Worm (Caenorhabditis elegans) whole organism, dauer: Measurements from ENCODE around the gene B0285.6.

Experiments
- unc-62 ChIP-seq: sonication (generic microtip); optimal IDR thresholded peaks from 2 replicates; lab custom pipeline; 2017; ENCODE audit warnings: missing biosample characterization, missing genetic modification reagents, missing genetic modification characterization

The B0285.6 gene

DNA sequence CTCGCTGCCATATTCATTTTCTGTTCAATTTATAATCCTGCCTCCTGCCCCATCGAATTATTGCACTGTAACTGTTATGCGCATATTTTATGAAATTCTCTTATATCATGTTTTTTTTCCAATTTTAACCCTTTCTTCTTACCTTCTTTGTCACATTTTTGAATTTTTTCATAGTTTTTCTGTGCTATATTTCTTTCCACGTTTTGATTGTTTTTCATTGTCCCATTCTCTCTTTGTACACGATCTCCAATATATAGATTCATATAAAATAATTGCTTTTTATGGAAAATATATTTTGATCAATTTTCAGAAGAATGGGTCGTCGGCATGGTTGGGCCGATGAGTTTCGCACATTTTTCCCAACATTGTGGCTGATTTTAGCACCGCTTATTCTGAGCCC lies at the start of gene B0285.6:
B0285.6 (plus strand) TSS at position 301 of the 400 bp plus-strand sequence.
- no peak for TF ChIP-seq unc-62

DNA sequence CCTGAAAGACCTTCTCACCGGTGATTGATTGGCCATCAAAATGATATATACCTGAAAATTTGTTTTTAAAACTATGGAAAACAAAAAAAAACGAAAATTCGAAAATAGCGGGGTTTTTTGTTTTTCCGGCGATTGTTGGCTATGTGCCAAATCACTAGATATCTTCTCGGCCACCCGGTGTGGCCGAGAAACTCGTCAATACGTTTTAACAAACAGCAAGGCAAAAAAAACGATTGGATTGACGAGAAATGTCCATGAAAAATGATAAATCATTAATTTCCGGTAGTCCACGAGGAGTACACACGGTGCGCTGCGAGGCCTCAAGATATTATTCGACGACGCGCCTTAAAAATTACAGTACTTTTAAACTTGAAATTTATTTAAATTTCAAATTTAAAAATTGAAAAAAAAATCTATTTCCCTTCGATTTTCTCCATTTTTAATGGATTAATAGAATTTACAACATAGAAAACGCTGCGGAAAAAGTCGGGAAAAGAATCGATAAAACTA lies 48.9 kb upstream of the B0285.6 start, which contains the start of gene R10E4.11:
R10E4.11 (minus strand) TSS at position 51 of the 510 bp plus-strand sequence.
- TF ChIP-seq unc-62 = no peak

DNA sequence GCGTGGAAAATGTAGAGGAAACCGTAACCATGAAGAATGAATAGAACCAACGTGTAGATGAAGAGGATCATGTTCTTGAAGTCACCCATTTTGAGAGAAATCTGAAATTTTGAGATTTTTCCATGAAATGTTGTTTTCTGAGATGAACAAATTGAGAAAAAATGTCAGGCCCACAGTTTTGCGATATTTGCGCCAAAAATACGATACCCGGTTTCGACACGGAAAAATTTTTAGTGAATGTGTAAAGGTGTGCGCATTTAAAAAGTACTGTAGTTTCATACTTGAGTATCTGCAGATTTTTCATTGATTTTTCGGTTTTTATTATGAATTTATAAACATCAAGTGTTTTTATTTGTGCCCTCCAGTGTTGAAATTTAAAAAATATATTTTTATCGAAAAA lies 47.6 kb upstream of the B0285.6 start, which contains the start of gene R10E4.9:
R10E4.9 (minus strand) TSS at position 101 of the 400 bp plus-strand sequence.
- TF ChIP-seq unc-62 = no peak

DNA sequence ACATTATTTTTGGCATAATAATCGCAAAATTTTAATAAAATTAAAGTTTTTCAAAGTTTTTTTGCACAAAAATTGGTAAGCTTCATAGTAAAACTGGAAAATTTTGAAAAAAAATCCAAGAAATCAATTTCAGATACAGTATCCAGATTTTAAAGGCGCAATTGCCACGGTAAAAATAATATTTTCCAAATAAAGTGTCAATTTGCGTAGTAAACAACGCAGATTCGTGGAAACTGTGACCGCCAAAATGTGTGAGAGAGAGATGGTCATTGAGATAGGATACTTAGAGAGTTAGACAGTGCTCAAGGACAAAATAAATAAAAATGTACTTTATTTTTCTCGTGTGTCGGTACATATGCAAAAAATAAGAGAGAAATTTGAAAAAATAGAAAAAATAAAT lies 47.1 kb upstream of the B0285.6 start:
- no peak for TF ChIP-seq unc-62

DNA sequence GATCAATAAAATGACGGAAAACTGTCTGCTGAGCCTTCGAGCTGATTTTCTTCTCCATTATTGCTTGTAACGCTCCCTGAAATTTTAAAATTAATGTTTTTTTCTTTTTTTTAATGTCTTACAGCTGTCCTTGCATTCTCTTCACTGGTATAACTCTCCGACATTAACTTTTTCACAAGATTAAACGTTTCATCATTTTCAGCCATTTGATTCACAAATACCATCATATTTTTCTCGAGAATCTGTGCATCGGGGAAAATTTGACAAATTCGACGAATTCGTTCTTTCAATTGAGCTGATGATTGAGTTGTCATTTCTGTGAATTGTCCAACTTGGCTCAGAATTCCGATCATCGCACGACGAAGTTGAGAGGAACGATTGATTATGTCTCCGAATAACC lies 40.6 kb upstream of the B0285.6 start:
- no peak for TF ChIP-seq unc-62

DNA sequence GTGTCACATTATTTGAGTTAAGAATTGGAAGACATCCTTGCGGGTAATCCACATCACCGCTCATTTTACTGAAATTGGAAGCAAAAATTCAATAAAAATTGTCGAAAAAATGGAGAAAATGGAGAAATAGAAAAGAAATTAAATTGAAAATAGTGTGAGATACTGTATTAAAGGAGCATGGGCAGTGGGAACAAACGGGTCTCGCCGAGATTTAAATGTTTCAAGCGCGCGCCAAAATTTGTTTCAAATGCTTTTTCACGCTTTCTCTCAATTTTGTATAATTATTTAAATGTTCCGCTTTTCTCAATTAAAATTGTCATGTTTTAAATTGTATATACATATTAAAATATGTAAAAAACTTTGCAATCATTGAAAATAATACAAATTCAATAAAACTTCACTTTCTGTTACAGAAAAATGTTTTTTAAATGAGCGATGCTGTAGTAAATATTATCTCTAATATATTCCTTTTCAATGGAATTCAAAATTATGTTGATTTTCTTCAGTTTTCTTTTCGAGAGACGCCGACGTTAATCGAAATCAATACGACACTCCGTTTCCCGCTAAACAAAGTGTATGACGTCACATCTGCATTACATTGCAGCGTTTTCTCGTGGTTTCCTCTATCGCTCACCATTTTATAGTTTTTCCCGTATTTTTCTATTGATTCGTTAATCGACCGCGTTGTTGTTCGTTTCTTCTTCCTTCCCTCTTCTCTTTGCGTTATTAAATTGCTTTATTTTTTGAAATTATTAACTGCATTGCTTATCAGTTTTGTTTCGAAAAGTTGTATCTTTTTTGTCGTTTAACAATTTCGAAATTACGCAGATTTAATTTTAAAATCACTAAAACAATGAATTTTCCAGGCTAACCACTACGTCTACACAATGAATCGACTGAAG lies 36.6 kb upstream of the B0285.6 start, which contains the start of the genes evl-14 and dcn-1:
evl-14 (minus strand) TSS at position 68 of the 902 bp plus-strand sequence.
dcn-1 (plus strand) TSS at position 852 of the 902 bp plus-strand sequence.
- TF ChIP-seq unc-62 = no peak

DNA sequence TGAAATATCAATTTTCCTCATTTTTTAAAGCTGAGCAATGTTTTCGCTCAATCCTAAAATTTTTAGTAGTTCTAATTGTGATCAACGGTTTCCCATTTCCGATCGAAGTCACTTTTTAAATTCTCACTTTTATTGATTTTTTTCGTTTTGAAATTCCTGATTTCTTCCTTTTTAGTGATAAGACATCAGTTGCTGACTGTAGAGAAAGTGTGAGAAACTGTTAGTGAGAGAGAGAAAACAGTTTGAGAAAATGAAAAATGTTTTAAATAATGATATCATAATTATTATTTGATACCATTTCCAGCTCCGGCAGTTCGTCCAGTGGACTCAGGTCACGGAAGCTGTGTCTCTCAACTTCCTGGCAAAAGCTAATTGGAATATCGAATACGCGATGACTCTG lies 35.4 kb upstream of the B0285.6 start:
- no peak for TF ChIP-seq unc-62

DNA sequence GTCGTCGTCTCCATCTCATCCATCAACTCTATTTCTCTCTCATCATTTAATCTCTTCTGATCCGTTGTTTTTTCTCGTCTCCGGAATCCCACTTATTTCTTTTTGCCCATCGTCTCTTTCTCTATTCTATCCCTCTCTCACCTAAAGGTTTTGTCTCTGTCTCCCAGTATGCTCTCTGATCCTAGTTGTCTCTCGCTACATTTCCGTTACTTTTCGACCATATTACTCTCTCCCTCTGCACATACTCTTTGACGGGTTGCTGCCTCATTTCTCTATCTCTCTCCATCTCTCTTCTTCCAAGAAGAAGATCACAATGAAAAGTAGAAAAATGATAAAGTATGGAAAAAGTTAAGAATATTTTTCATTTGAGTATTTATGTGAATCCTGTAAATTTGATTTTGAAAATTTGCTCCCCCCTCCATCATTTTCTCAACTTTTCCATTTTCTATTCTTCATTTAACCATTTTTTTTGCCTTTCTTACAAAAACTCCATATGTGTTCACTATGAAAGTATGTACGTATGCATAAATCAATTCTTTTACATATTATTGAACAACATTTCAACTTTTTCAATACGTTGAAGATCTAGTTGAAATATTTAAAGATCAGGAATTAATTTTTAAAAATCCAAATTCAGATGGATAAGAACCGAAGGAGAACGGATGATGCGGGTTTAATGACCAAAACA lies 32.7 kb upstream of the B0285.6 start, which contains the start of gene tag-131:
tag-131 (plus strand) TSS at position 638 of the 688 bp plus-strand sequence.
- no peak for TF ChIP-seq unc-62

DNA sequence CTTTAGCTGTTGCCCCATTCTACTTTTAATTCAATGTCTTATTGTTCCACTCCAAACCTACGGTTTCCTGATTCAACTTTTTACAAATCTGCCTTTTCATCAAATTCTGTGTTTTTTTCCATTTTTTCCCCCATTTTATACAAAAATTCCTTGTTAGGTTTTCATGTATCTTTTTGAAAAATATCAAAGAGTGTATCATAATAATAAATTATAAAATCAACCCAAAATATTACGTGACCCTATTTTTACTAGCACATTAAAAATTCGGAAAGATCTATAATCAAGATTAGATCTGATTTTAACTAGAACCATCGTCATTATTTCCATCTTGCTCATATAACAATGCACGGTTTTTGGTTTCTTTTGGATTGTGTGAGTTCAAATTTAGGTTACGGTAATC lies 29.8 kb upstream of the B0285.6 start, which contains the start of gene H38K22.6:
H38K22.6 (plus strand) TSS at position 301 of the 400 bp plus-strand sequence.
- TF ChIP-seq unc-62 = no peak

DNA sequence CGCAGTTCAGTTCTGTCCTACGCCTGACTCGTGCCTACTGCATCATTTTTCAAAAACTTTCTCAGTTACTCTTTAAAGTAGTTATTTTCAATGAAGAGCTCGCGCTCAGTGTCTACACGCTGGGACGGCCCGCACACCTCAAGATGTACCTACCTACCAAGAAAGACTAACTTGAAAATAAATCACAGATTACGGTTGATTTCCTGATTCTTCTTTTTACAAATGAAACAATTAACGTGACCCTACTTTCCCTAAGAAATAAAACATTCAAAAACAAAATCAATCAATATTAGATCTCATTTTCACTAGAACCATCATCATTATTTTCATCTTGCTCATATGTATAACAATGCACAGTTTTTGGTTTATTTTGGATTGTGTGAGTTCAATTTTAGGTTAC lies 28.5 kb upstream of the B0285.6 start, which contains the start of gene H38K22.7:
H38K22.7 (plus strand) TSS at position 301 of the 400 bp plus-strand sequence.
- no peak for TF ChIP-seq unc-62

DNA sequence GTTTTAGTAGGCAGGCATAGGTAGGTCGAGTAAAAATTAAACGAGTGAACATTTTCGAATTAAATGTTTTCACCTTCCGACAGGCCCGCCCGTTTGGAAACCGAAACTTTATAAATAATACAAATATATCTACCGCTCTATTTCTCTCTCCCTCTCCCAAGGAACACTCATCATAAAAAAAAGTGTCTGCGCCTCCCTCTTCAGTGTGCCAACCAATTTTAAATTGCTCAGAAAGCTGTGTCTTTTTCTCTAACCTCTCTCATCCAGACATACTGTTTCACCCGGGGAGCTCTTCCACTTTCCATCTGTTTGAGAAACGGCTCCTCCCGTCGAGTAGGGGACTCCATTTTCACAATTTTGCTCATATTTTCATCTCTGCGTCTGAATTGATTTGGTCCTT lies 26.8 kb upstream of the B0285.6 start:
- no peak for TF ChIP-seq unc-62

DNA sequence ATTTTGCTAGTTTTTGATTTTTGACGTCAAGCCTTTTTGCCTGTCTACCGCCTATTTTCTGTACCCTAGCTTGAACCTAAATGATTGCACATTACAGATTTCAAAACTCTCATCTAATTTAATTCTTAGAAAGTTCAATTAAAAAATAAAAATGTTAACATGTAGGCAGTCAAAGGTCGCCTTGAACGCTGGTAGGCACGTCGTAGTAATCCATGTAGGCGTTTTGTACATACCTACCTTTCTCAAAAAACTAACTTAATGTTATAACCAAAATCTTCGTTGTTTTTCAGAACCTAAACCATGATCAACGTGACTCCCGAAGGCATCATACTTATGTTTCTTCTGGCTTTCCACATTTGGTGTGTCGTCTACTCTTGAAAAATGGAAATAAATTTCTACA lies 26.0 kb upstream of the B0285.6 start, which contains the start of gene H38K22.9:
H38K22.9 (plus strand) TSS at position 301 of the 400 bp plus-strand sequence.
- no peak for TF ChIP-seq unc-62

DNA sequence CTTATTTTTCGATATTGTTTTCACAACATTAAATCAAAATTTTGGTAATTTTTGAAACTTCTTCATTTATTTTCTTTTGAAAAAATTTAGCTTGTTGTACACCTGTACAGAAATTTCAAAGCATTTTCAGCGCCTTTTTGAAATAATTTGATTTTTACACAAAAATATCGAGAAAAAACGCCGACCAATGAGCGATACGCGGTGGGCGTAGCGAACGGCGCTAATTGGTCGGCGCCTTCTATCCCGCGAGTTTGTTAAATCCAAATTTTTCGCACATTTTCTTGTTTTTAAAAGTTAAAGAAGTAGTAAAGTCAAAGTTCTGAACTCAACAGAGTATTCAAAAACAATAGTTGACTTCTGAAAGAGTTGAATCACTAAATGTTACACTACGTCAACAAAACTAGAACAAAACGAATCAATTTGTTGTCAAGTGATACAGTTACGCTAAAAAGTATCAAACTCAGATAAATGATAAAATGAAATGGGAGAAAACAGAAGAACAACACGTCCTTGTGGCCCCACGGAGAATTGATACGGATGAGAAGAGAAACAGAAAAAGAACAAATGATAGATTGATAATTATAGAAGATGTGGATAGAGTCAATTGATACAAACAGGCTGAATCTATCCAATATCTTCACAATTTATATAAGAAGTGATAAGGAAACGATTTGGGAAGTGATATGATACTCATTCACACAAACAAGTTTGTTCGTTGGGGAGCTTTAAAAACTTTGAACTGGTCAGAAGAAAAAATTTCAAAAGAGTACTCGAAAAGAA lies 21.5 kb upstream of the B0285.6 start:
- no peak for TF ChIP-seq unc-62

DNA sequence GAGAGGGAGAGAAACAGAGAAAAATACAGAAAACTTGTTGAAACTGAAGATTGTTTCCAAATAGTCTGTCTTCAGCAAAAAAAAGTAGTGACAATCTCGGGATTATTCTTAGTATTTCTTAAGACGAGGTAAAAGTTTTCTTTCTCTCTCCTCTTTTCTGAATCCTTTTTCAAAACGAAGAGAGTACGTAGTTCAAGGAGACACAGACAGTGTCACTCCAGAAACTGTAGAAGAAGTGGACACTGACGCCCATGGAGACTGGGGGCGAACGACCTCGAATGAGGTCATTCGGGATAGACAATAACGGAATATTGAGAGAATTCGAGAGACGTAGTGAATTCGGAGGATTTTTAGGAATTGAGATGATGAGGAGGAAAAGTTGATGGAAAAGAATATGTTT lies 18.9 kb upstream of the B0285.6 start, which contains the start of gene gly-6:
gly-6 (minus strand) TSS at position 245 of the 400 bp plus-strand sequence.
- no peak for TF ChIP-seq unc-62

DNA sequence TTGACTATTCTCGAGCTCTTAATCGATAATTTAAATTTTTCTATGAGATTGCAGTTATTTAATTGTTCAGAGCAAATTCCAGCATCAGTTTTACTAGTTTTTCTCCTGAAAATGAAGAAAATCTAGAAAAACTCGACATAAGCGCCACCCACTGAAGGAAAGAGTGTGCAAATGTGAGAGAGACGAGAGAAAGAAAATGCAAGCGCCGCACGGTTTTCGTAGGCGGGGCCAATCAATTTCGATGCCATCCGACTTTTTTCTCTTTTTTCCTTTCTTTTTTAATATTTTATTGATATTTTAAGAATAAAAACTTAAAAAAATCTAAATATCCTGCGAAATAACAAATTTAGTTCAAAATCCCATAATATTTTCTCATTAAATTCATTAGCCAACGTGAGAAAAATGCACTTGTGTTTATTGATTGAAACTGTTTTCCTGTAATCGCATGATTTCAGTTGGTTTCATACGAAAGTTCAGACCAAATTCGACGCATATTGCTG lies 17.3 kb upstream of the B0285.6 start, which contains the start of gene cdk-12:
cdk-12 (plus strand) TSS at position 450 of the 500 bp plus-strand sequence.
- no peak for TF ChIP-seq unc-62
